Worm (Caenorhabditis elegans) whole organism, L3 larva: ENCODE results near the gene alg-4.
A peak's percentile ranks its signal among the peaks of the same experiment; 100 is the strongest.

Experiments
- ZK546.5 ChIP-seq: sonication (generic microtip); optimal IDR thresholded peaks from 2 replicates; lab custom pipeline; 2017; ENCODE audit warnings: missing biosample characterization, missing genetic modification characterization
- aly-2 ChIP-seq: fragments of 150-350 bp; optimal IDR thresholded peaks from 2 replicates; lab custom pipeline; 2014; ENCODE audit warnings: missing biosample characterization, missing genetic modification characterization
- ceh-28 ChIP-seq: fragments of 150-350 bp; optimal IDR thresholded peaks from 2 replicates; lab custom pipeline; 2014; ENCODE audit warnings: missing biosample characterization, missing genetic modification reagents, missing genetic modification characterization
- ceh-9 ChIP-seq: sonication (generic microtip); optimal IDR thresholded peaks from 2 replicates; lab custom pipeline; 2018; ENCODE audit warnings: missing biosample characterization, missing genetic modification characterization
- egl-27 ChIP-seq: sonication (generic microtip); optimal IDR thresholded peaks from 4 replicates; lab custom pipeline; 2017; ENCODE audit warnings: missing biosample characterization, missing genetic modification reagents, missing genetic modification characterization
- egl-5 ChIP-seq: fragments of 150-350 bp; optimal IDR thresholded peaks from 2 replicates; lab custom pipeline; 2017; ENCODE audit warnings: missing biosample characterization, missing genetic modification reagents, missing genetic modification characterization, inconsistent platforms
- elt-1 ChIP-seq: fragments of 150-350 bp; optimal IDR thresholded peaks from 2 replicates; lab custom pipeline; 2014; ENCODE audit warnings: missing biosample characterization, missing genetic modification characterization
- elt-2 ChIP-seq: sonication (generic microtip); optimal IDR thresholded peaks from 2 replicates; lab custom pipeline; 2016; ENCODE audit warnings: missing genetic modification reagents, mild to moderate bottlenecking, missing genetic modification characterization, missing compliant biosample characterization
- elt-3 ChIP-seq, 3 experiments: fragments of 150-350 bp in 1 of 3; sonication (generic microtip) in 2 of 3; optimal IDR thresholded peaks; 2 replicates in 2 of 3; 4 replicates in 1 of 3; lab custom pipeline; 2014 to 2017; ENCODE audit warnings: missing biosample characterization in 3 of 3, missing genetic modification characterization in 3 of 3
- eor-1 ChIP-seq, 2 experiments: fragments of 150-350 bp; optimal IDR thresholded peaks; 2 replicates each; lab custom pipeline; 2014 to 2018; ENCODE audit warnings: missing biosample characterization in 2 of 2, missing genetic modification characterization in 2 of 2
- fkh-10 ChIP-seq: sonication (generic microtip); optimal IDR thresholded peaks from 2 replicates; lab custom pipeline; 2017; ENCODE audit warnings: missing biosample characterization, missing genetic modification reagents, missing genetic modification characterization
- fkh-2 ChIP-seq: fragments of 150-350 bp; optimal IDR thresholded peaks from 2 replicates; lab custom pipeline; 2014; ENCODE audit warnings: missing biosample characterization, missing genetic modification reagents, missing genetic modification characterization
- fos-1 ChIP-seq: fragments of 150-350 bp; optimal IDR thresholded peaks from 2 replicates; lab custom pipeline; 2014; ENCODE audit warnings: missing biosample characterization, missing genetic modification characterization
- lin-15B ChIP-seq: fragments of 150-350 bp; optimal IDR thresholded peaks from 2 replicates; lab custom pipeline; 2014; ENCODE audit warnings: missing biosample characterization, missing genetic modification characterization
- lin-39 ChIP-seq: fragments of 150-350 bp; optimal IDR thresholded peaks from 2 replicates; lab custom pipeline; 2018; ENCODE audit warnings: missing biosample characterization, missing genetic modification reagents, missing genetic modification characterization
- mdl-1 ChIP-seq: fragments of 150-350 bp; optimal IDR thresholded peaks from 2 replicates; lab custom pipeline; 2014; ENCODE audit warnings: missing biosample characterization, missing genetic modification characterization
- mml-1 ChIP-seq: fragments of 150-350 bp; sonication (generic microtip); optimal IDR thresholded peaks from 3 replicates; lab custom pipeline; 2014; ENCODE audit warnings: missing biosample characterization, missing genetic modification characterization
- nfya-1 ChIP-seq: sonication (generic microtip); optimal IDR thresholded peaks from 2 replicates; lab custom pipeline; 2017; ENCODE audit warnings: missing genetic modification characterization, mild to moderate bottlenecking, missing compliant biosample characterization, antibody characterized with exemption, moderate library complexity; ENCODE audit not compliant: insufficient read depth
- nhr-11 ChIP-seq: fragments of 150-350 bp; optimal IDR thresholded peaks from 2 replicates; lab custom pipeline; 2014; ENCODE audit warnings: missing biosample characterization, missing genetic modification characterization
- nhr-12 ChIP-seq: fragments of 150-350 bp; optimal IDR thresholded peaks from 2 replicates; lab custom pipeline; 2014; ENCODE audit warnings: missing biosample characterization, missing genetic modification characterization
- nhr-23 ChIP-seq: fragments of 150-350 bp; optimal IDR thresholded peaks from 2 replicates; lab custom pipeline; 2014; ENCODE audit warnings: missing biosample characterization, missing genetic modification reagents, missing genetic modification characterization
- nhr-237 ChIP-seq: fragments of 150-350 bp; optimal IDR thresholded peaks from 2 replicates; lab custom pipeline; 2014; ENCODE audit warnings: missing biosample characterization, missing genetic modification characterization
- nhr-43 ChIP-seq: sonication (generic microtip); optimal IDR thresholded peaks from 2 replicates; lab custom pipeline; 2016; ENCODE audit warnings: mild to moderate bottlenecking, missing genetic modification characterization, missing compliant biosample characterization; ENCODE audit not compliant: poor library complexity, severe bottlenecking
- nhr-76 ChIP-seq: fragments of 150-350 bp; sonication (generic microtip); optimal IDR thresholded peaks from 5 replicates; lab custom pipeline; 2014; ENCODE audit warnings: missing biosample characterization, missing genetic modification characterization
- pha-4 ChIP-seq: fragments of 150-350 bp; optimal IDR thresholded peaks from 2 replicates; lab custom pipeline; 2014; ENCODE audit warnings: missing biosample characterization, missing genetic modification reagents, missing genetic modification characterization
- pqm-1 ChIP-seq: fragments of 150-350 bp; optimal IDR thresholded peaks from 2 replicates; lab custom pipeline; 2017; ENCODE audit warnings: missing biosample characterization, missing genetic modification characterization, inconsistent platforms
- sea-2 ChIP-seq: fragments of 150-350 bp; sonication (generic microtip); optimal IDR thresholded peaks from 4 replicates; lab custom pipeline; 2014; ENCODE audit warnings: missing biosample characterization, missing genetic modification reagents, missing genetic modification characterization
- skn-1 ChIP-seq: fragments of 150-350 bp; optimal IDR thresholded peaks from 2 replicates; lab custom pipeline; 2014; ENCODE audit warnings: missing biosample characterization, missing genetic modification characterization
- snpc-4 ChIP-seq: fragments of 150-350 bp; optimal IDR thresholded peaks from 2 replicates; lab custom pipeline; 2014; ENCODE audit warnings: missing biosample characterization, missing genetic modification characterization
- ztf-4 ChIP-seq: fragments of 150-350 bp; optimal IDR thresholded peaks from 2 replicates; lab custom pipeline; 2014; ENCODE audit warnings: missing biosample characterization, missing genetic modification characterization

The alg-4 gene

ce11 chrIII:9861470-9862342 is 29.5 kb downstream of the alg-4 start (continued):
- TF ChIP-seq fkh-2 (tag; lab: Kevin White, UChicago) (no peak), fos-1 (tag; lab: Kevin White, UChicago) (no peak)

- TF ChIP-seq nfya-1 (peak; percentile 24), fkh-10 (GFP tag; lab: Kevin White, UChicago) (peak; percentile 57), eor-1 (tag; optimal IDR thresholded peaks at IDR 0.05; lab: Kevin White, UChicago) (no peak), snpc-4 (tag; lab: Kevin White, UChicago) (no peak), egl-5 (tag; lab: Kevin White, UChicago) (no peak), lin-39 (peak; percentile 15)
These were observed 30.9 kb downstream of the alg-4 start, which contains the start of gene twk-48 for ce11 chrIII:9860201-9860780. Gene twk-48 (plus strand): TSS chrIII:9860730.

ce11 chrIII:9859133-9859775 is 32.0 kb downstream of the alg-4 start, which contains the start of gene gpdh-2:
Gene gpdh-2 (minus strand): TSS chrIII:9859183.
- peak; percentile 15 for TF ChIP-seq lin-39
- TF ChIP-seq aly-2 (tag; lab: Kevin White, UChicago): no peak
- TF ChIP-seq nfya-1: peak; percentile 48

- peak; percentile 50 for TF ChIP-seq nhr-23 (tag; lab: Kevin White, UChicago)
- TF ChIP-seq skn-1 (tag; lab: Kevin White, UChicago): no peak
- no peak for TF ChIP-seq ceh-9 (tag; lab: Kevin White, UChicago)
- TF ChIP-seq lin-39: no peak
- TF ChIP-seq mml-1 (tag; lab: Kevin White, UChicago): no peak
- TF ChIP-seq nhr-43: peak; percentile 30
- peak; percentile 72 for TF ChIP-seq ceh-28 (tag; lab: Kevin White, UChicago)
- TF ChIP-seq elt-1: peak; percentile 97
- peak; percentile 68 for TF ChIP-seq elt-2 (tag; lab: Kevin White, UChicago)
- TF ChIP-seq pha-4 (tag; lab: Kevin White, UChicago): peak; percentile 1
- TF ChIP-seq pqm-1 (tag; lab: Kevin White, UChicago): peak; percentile 68
These were observed 33.2 kb downstream of the alg-4 start for ce11 chrIII:9858061-9858460.

ce11 chrIII:9857110-9857509 is 34.1 kb downstream of the alg-4 start:
- TF ChIP-seq nhr-76 (tag; lab: Kevin White, UChicago) (no peak), aly-2 (tag; lab: Kevin White, UChicago) (no peak), sea-2 (GFP tag; lab: Kevin White, UChicago) (no peak), elt-1 (no peak), elt-3 (tag; optimal IDR thresholded peaks at IDR 0.05; lab: Kevin White, UChicago) (no peak), ZK546.5 (tag; lab: Kevin White, UChicago) (no peak), nhr-11 (tag; lab: Kevin White, UChicago) (no peak), egl-27 (tag; lab: Kevin White, UChicago) (no peak), elt-2 (tag; lab: Kevin White, UChicago) (peak; percentile 70), eor-1 (tag; optimal IDR thresholded peaks at IDR 0.05; lab: Kevin White, UChicago) (no peak), ztf-4 (no peak), pha-4 (tag; lab: Kevin White, UChicago) (peak; percentile 28), nhr-23 (tag; lab: Kevin White, UChicago) (no peak), mdl-1 (tag; lab: Kevin White, UChicago) (no peak), nhr-237 (tag; lab: Kevin White, UChicago) (no peak)

- TF ChIP-seq nhr-11 (tag; lab: Kevin White, UChicago) (no peak), fkh-2 (tag; lab: Kevin White, UChicago) (no peak), pqm-1 (tag; lab: Kevin White, UChicago) (no peak), mdl-1 (tag; lab: Kevin White, UChicago) (no peak), nhr-76 (tag; lab: Kevin White, UChicago) (no peak), nhr-12 (tag; lab: Kevin White, UChicago) (no peak), lin-15B (tag; lab: Kevin White, UChicago) (no peak), ztf-4 (no peak), ceh-28 (tag; lab: Kevin White, UChicago) (no peak), aly-2 (tag; lab: Kevin White, UChicago) (no peak), elt-1 (no peak)
- TF ChIP-seq, all 47 proteins: peak for 0
These were observed 36.3 kb downstream of the alg-4 start for ce11 chrIII:9854960-9855359.
